Fruit fly (Drosophila melanogaster) whole organism, prepupa: ENCODE results near the gene Lsd-2.

Source experiments
- CG10631 ChIP-seq: fragments of 200-800 bp; sonication (Bioruptor generic); optimal IDR thresholded peaks from 2 replicates; lab custom pipeline; 2016; ENCODE audit warnings: missing biosample characterization, missing genetic modification characterization
- CG11294 ChIP-seq: fragments of 200-800 bp; sonication (Bioruptor generic); IDR thresholded peaks from 2 replicates; pipeline ENCODE4 v1.3.6; 2022; ENCODE audit warnings: missing biosample characterization, missing genetic modification characterization
- CG1621 ChIP-seq: fragments of 200-800 bp; sonication (Bioruptor generic); optimal IDR thresholded peaks from 3 replicates; lab custom pipeline; 2018; ENCODE audit warnings: missing biosample characterization, mild to moderate bottlenecking, missing genetic modification characterization
- CG34406 ChIP-seq: fragments of 200-800 bp; sonication (Bioruptor generic); optimal IDR thresholded peaks from 3 replicates; lab custom pipeline; 2016; ENCODE audit warnings: missing biosample characterization, missing genetic modification characterization
- CG6808 ChIP-seq: fragments of 200-800 bp; sonication (Bioruptor generic); optimal IDR thresholded peaks from 3 replicates; lab custom pipeline; 2017; ENCODE audit warnings: missing biosample characterization, missing genetic modification characterization, mild to moderate bottlenecking, moderate library complexity, missing genetic modification reagents
- CG7368 ChIP-seq: fragments of 200-800 bp; sonication (Bioruptor generic); optimal IDR thresholded peaks from 3 replicates; lab custom pipeline; 2016; ENCODE audit warnings: missing biosample characterization, missing genetic modification characterization
- Eip93F ChIP-seq: fragments of 200-800 bp; sonication (Bioruptor generic); optimal IDR thresholded peaks from 2 replicates; lab custom pipeline; 2016; ENCODE audit warnings: missing biosample characterization, mild to moderate bottlenecking, missing genetic modification characterization
- Hr38 ChIP-seq: sonication (Bioruptor generic); optimal IDR thresholded peaks from 2 replicates; lab custom pipeline; 2016; ENCODE audit warnings: missing biosample characterization, missing genetic modification characterization
- Hr4 ChIP-seq: fragments of 200-800 bp; sonication (Bioruptor generic); optimal IDR thresholded peaks from 3 replicates; lab custom pipeline; 2016; ENCODE audit warnings: missing biosample characterization, missing genetic modification characterization
- Met ChIP-seq: fragments of 200-800 bp; sonication (Bioruptor generic); optimal IDR thresholded peaks from 3 replicates; lab custom pipeline; 2016; ENCODE audit warnings: missing biosample characterization, missing genetic modification characterization
- Smox ChIP-seq: fragments of 200-800 bp; sonication (Bioruptor generic); optimal IDR thresholded peaks from 3 replicates; lab custom pipeline; 2016; ENCODE audit warnings: missing biosample characterization, missing genetic modification characterization
- achi ChIP-seq: fragments of 200-800 bp; sonication (Bioruptor generic); optimal IDR thresholded peaks from 3 replicates; lab custom pipeline; 2016; ENCODE audit warnings: missing biosample characterization, missing genetic modification characterization
- acj6 ChIP-seq: fragments of 200-800 bp; sonication (Bioruptor generic); optimal IDR thresholded peaks from 3 replicates; lab custom pipeline; 2016; ENCODE audit warnings: missing biosample characterization, missing genetic modification characterization
- lz ChIP-seq: fragments of 200-800 bp; sonication (Bioruptor generic); optimal IDR thresholded peaks from 3 replicates; lab custom pipeline; 2016; ENCODE audit warnings: missing biosample characterization, missing genetic modification characterization
- svp ChIP-seq: fragments of 200-800 bp; sonication (Bioruptor generic); peaks from one replicate; lab custom pipeline; 2016; ENCODE audit warnings: missing biosample characterization, missing genetic modification characterization

Gene Lsd-2

dm6 chrX:15021021-15021477 is 55.0 kb downstream of the Lsd-2 start (continued):
- peak; percentile 86 for TF ChIP-seq CG10631 (GFP tag; lab: Kevin White, UChicago)
- TF ChIP-seq CG1621 (tag; lab: Kevin White, UChicago) = peak; percentile 65
- TF ChIP-seq Hr4 = peak; percentile 58
- TF ChIP-seq CG11294 (GFP tag; lab: Robert Waterston, UW) = no peak
- TF ChIP-seq Smox = peak; percentile 47
- TF ChIP-seq achi (GFP tag; lab: Kevin White, UChicago) = peak; percentile 85
- peak; percentile 64 for TF ChIP-seq Met (GFP tag; lab: Kevin White, UChicago)
- TF ChIP-seq CG6808 (GFP tag; lab: Kevin White, UChicago) = peak; percentile 81
- peak; percentile 82 for TF ChIP-seq CG34406
- TF ChIP-seq Hr38 = no peak
- TF ChIP-seq lz = peak; percentile 45
- no peak for TF ChIP-seq Eip93F (GFP tag; lab: Kevin White, UChicago)
- peak; percentile 78 for TF ChIP-seq acj6 (GFP tag; lab: Kevin White, UChicago)

dm6 chrX:15019413-15019812 is 56.6 kb downstream of the Lsd-2 start:
- peak; percentile 31 for TF ChIP-seq svp (GFP tag; lab: Kevin White, UChicago)
- no peak for TF ChIP-seq CG7368 (GFP tag; lab: Kevin White, UChicago)
